Worm (Caenorhabditis elegans) whole organism, late embryonic: ENCODE data around the gene mpst-1.

Source experiments
- F13H6.1 ChIP-seq: sonication (generic microtip); optimal IDR thresholded peaks from 2 replicates; lab custom pipeline; 2016; ENCODE audit warnings: missing genetic modification characterization, missing compliant biosample characterization
- pha-2 ChIP-seq: sonication (generic microtip); optimal IDR thresholded peaks from 2 replicates; lab custom pipeline; 2017; ENCODE audit warnings: mild to moderate bottlenecking, missing genetic modification characterization, missing compliant biosample characterization
- pha-4 ChIP-seq: fragments of 150-350 bp; optimal IDR thresholded peaks from 2 replicates; lab custom pipeline; 2018; ENCODE audit warnings: missing biosample characterization, missing genetic modification reagents, missing genetic modification characterization
- pqm-1 ChIP-seq: sonication (generic microtip); optimal IDR thresholded peaks from 2 replicates; lab custom pipeline; 2016; ENCODE audit warnings: missing genetic modification characterization, missing compliant biosample characterization

- TF ChIP-seq F13H6.1 (tag; lab: Kevin White, UChicago) (no peak), pha-4 (tag; lab: Kevin White, UChicago) (no peak), pha-2 (no peak), pqm-1 (tag; lab: Kevin White, UChicago) (no peak)
Measured at ce11 chrV:11833319-11833718, 6.5 kb upstream of the mpst-1 start, which contains the start of gene pho-8.
